Worm (Caenorhabditis elegans) whole organism, late embryonic: ENCODE measurements around the gene T28H11.7.

Experiments
- Y22D7AL.16 ChIP-seq: sonication (generic microtip); optimal IDR thresholded peaks from 2 replicates; lab custom pipeline; 2016; ENCODE audit warnings: missing genetic modification characterization, missing compliant biosample characterization
- hlh-15 ChIP-seq: sonication (generic microtip); optimal IDR thresholded peaks from 2 replicates; lab custom pipeline; 2016; ENCODE audit warnings: missing genetic modification characterization, missing compliant biosample characterization
- hlh-8 ChIP-seq: sonication (generic microtip); optimal IDR thresholded peaks from 2 replicates; lab custom pipeline; 2016; ENCODE audit warnings: missing genotype, missing genetic modification characterization, missing compliant biosample characterization
- lin-11 ChIP-seq: fragments of 200-800 bp; sonication (Bioruptor generic); optimal IDR thresholded peaks from 2 replicates; lab custom pipeline; 2018; ENCODE audit warnings: mild to moderate bottlenecking, missing genetic modification characterization, missing compliant biosample characterization
- odd-2 ChIP-seq: sonication (generic microtip); optimal IDR thresholded peaks from 2 replicates; lab custom pipeline; 2017; ENCODE audit warnings: antibody characterized with exemption, mild to moderate bottlenecking, missing genetic modification characterization, missing compliant biosample characterization
- pag-3 ChIP-seq: sonication (generic microtip); optimal IDR thresholded peaks from 2 replicates; lab custom pipeline; 2016; ENCODE audit warnings: missing compliant biosample characterization, missing genetic modification characterization, borderline replicate concordance
- pqm-1 ChIP-seq: sonication (generic microtip); optimal IDR thresholded peaks from 2 replicates; lab custom pipeline; 2016; ENCODE audit warnings: missing genetic modification characterization, missing compliant biosample characterization
- unc-3 ChIP-seq, 2 experiments: fragments of 200-800 bp in 1 of 2; sonication (Bioruptor generic) in 1 of 2; sonication (generic microtip) in 1 of 2; conservative IDR thresholded peaks in 1 of 2; optimal IDR thresholded peaks in 1 of 2; 2 replicates each; pipeline versions ENCODE4 v1.3.6 to Lab custom; 2016 to 2022; ENCODE audit warnings: missing compliant biosample characterization in 2 of 2, missing genetic modification characterization in 2 of 2, missing genetic modification reagents in 1 of 2
- unc-55 ChIP-seq: sonication (generic microtip); optimal IDR thresholded peaks from 2 replicates; lab custom pipeline; 2017; ENCODE audit warnings: missing biosample characterization, missing genetic modification reagents, missing genetic modification characterization

DNA sequence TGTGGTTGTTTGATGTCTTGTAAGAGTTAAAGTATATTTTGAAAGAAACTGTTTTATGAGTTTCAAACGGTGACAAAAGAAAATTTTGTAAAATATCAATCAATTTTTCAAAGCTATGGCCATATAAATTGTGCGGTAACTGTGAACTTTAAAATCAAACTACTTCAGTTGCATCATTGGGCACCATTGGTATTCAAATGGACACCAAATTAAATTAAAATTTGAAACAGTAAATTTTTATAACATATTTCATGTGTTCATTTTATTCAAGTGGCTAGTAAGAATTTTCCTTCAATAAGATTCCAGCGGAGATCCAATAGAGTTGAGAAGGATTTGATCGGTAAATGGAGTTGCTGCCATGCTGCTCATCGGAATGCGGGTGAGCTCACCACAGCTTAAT is 14.4 kb upstream of the T28H11.7 start:
- no peak for TF ChIP-seq odd-2 (tag; lab: Kevin White, UChicago)
- TF ChIP-seq lin-11 = no peak
- no peak for TF ChIP-seq Y22D7AL.16 (tag; lab: Kevin White, UChicago)
- no peak for TF ChIP-seq pag-3 (tag; lab: Kevin White, UChicago)
- TF ChIP-seq unc-55 (GFP tag; lab: Kevin White, UChicago) = no peak
- TF ChIP-seq hlh-15 (tag; lab: Kevin White, UChicago) = no peak
- TF ChIP-seq unc-3 (GFP tag; conservative IDR thresholded peaks at IDR 0.05; lab: Robert Waterston, UW) = no peak
- TF ChIP-seq unc-3 (tag; optimal IDR thresholded peaks at IDR 0.05; lab: Kevin White, UChicago) = no peak
- no peak for TF ChIP-seq hlh-8
- no peak for TF ChIP-seq pqm-1
